Worm (Caenorhabditis elegans) whole organism, mixed stage, embryonic: ENCODE data around the gene F20D6.8.

Experiments used
- ces-1 ChIP-seq: fragments of 150-350 bp; optimal IDR thresholded peaks from 2 replicates; lab custom pipeline; 2014; ENCODE audit warnings: missing biosample characterization, missing genetic modification reagents, missing genetic modification characterization
- cnd-1 ChIP-seq: fragments of 200-800 bp; sonication (Bioruptor generic); optimal IDR thresholded peaks from 2 replicates; lab custom pipeline; 2018; ENCODE audit warnings: mild to moderate bottlenecking, missing genetic modification characterization, missing compliant biosample characterization
- elt-3 ChIP-seq: fragments of 150-350 bp; optimal IDR thresholded peaks from 2 replicates; lab custom pipeline; 2014; ENCODE audit warnings: missing biosample characterization, missing genetic modification characterization
- lin-13 ChIP-seq: fragments of 150-350 bp; optimal IDR thresholded peaks from 2 replicates; lab custom pipeline; 2014; ENCODE audit warnings: missing biosample characterization, missing genetic modification characterization
- lsy-2 ChIP-seq: fragments of 150-350 bp; optimal IDR thresholded peaks from 2 replicates; lab custom pipeline; 2014; ENCODE audit warnings: missing biosample characterization, missing genetic modification characterization
- mab-5 ChIP-seq: fragments of 150-350 bp; optimal IDR thresholded peaks from 2 replicates; lab custom pipeline; 2014; ENCODE audit warnings: missing biosample characterization, missing genetic modification characterization
- mep-1 ChIP-seq: fragments of 150-350 bp; optimal IDR thresholded peaks from 2 replicates; lab custom pipeline; 2017; ENCODE audit warnings: missing biosample characterization, missing genetic modification reagents, missing genetic modification characterization, inconsistent platforms
- nhr-2 ChIP-seq: fragments of 150-350 bp; optimal IDR thresholded peaks from 2 replicates; lab custom pipeline; 2014; ENCODE audit warnings: missing biosample characterization, missing genetic modification characterization
- nhr-237 ChIP-seq: fragments of 150-350 bp; optimal IDR thresholded peaks from 2 replicates; lab custom pipeline; 2014; ENCODE audit warnings: missing biosample characterization, missing genetic modification characterization
- snpc-4 ChIP-seq: fragments of 150-350 bp; optimal IDR thresholded peaks from 2 replicates; lab custom pipeline; 2014; ENCODE audit warnings: missing biosample characterization, missing genetic modification characterization
- unc-62 ChIP-seq: fragments of 150-350 bp; optimal IDR thresholded peaks from 2 replicates; lab custom pipeline; 2014; ENCODE audit warnings: missing biosample characterization, missing genetic modification reagents, missing genetic modification characterization
- ztf-11 ChIP-seq: fragments of 150-350 bp; optimal IDR thresholded peaks from 2 replicates; lab custom pipeline; 2014; ENCODE audit warnings: missing biosample characterization, missing genetic modification characterization

DNA sequence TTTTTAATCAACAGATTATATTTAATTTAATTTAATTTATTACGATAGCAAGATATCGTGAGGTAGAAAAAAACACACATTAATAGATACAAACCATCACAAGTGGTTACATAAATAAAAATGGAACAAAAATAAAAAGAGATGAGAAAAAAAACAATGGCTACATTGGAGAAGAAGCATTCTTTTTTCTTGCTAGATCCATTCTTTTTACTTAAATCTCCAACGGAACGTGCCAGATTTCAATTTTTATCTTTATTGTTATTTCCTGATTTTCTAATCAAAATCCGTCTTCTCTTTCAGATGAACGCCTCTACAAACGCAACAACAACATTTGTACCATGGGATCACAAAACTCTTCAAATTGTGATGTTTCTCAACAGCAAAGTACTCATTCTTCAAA, 24.5 kb downstream of the F20D6.8 start, which contains the start of gene D1014.2:
- TF ChIP-seq nhr-237 (no peak), elt-3 (tag; lab: Kevin White, UChicago) (no peak), ztf-11 (tag; lab: Kevin White, UChicago) (no peak), lin-13 (tag; lab: Kevin White, UChicago) (no peak), ces-1 (GFP tag; lab: Kevin White, UChicago) (no peak), snpc-4 (tag; lab: Kevin White, UChicago) (no peak), nhr-2 (tag; lab: Kevin White, UChicago) (no peak), lsy-2 (tag; lab: Kevin White, UChicago) (no peak), unc-62 (no peak), mep-1 (tag; lab: Kevin White, UChicago) (no peak), mab-5 (tag; lab: Kevin White, UChicago) (no peak), cnd-1 (tag; lab: Kevin White, UChicago) (no peak)
